Fruit fly (Drosophila melanogaster) whole organism, embryonic: ENCODE results near the gene CG13028.

Experiments
- Ada2b ChIP-seq: fragments of 200-800 bp; sonication (Bioruptor generic); IDR thresholded peaks from 2 replicates; pipeline ENCODE4 v1.3.6; 2022; ENCODE audit warnings: missing biosample characterization, missing genetic modification characterization
- BEAF-32 ChIP-seq: fragments of 200-800 bp; sonication (Bioruptor generic); optimal IDR thresholded peaks from 3 replicates; lab custom pipeline; 2017; ENCODE audit warnings: missing biosample characterization, missing genetic modification characterization, mild to moderate bottlenecking, moderate library complexity, missing genetic modification reagents
- CG1024 ChIP-seq: fragments of 200-800 bp; sonication (Bioruptor generic); IDR thresholded peaks from 2 replicates; pipeline ENCODE4 v1.3.6; 2022; ENCODE audit warnings: missing biosample characterization, missing genetic modification characterization
- CG10274 ChIP-seq: fragments of 200-800 bp; sonication (Bioruptor generic); optimal IDR thresholded peaks from 3 replicates; lab custom pipeline; 2017; ENCODE audit warnings: missing biosample characterization, mild to moderate bottlenecking, missing genetic modification characterization
- CG10431 ChIP-seq: fragments of 200-800 bp; sonication (Bioruptor generic); optimal IDR thresholded peaks from 3 replicates; lab custom pipeline; 2018; ENCODE audit warnings: missing biosample characterization, mild to moderate bottlenecking, missing genetic modification characterization
- CG10979 ChIP-seq: fragments of 200-800 bp; sonication (Bioruptor generic); optimal IDR thresholded peaks from 2 replicates; lab custom pipeline; 2018; ENCODE audit warnings: missing biosample characterization, mild to moderate bottlenecking, missing genetic modification characterization, moderate library complexity
- CG12155 ChIP-seq: fragments of 200-800 bp; sonication (Bioruptor generic); optimal IDR thresholded peaks from 3 replicates; lab custom pipeline; 2016; ENCODE audit warnings: missing biosample characterization, missing genetic modification characterization
- CG13296 ChIP-seq: fragments of 200-800 bp; sonication (Bioruptor generic); optimal IDR thresholded peaks from 3 replicates; lab custom pipeline; 2018; ENCODE audit warnings: missing biosample characterization, mild to moderate bottlenecking, missing genetic modification characterization
- CG13775 ChIP-seq: fragments of 200-800 bp; sonication (Bioruptor generic); optimal IDR thresholded peaks from 3 replicates; lab custom pipeline; 2017; ENCODE audit warnings: missing biosample characterization, mild to moderate bottlenecking, missing genetic modification characterization
- CG14050 ChIP-seq: fragments of 200-800 bp; sonication (Bioruptor generic); IDR thresholded peaks from 3 replicates; pipeline ENCODE4 v1.3.6; 2022; ENCODE audit warnings: missing biosample characterization, missing genetic modification characterization
- CG14965 ChIP-seq: fragments of 200-800 bp; sonication (Bioruptor generic); optimal IDR thresholded peaks from 2 replicates; lab custom pipeline; 2016; ENCODE audit warnings: missing biosample characterization, missing genetic modification characterization, borderline replicate concordance
- CG15269 ChIP-seq: fragments of 200-800 bp; sonication (Bioruptor generic); optimal IDR thresholded peaks from 2 replicates; lab custom pipeline; 2018; ENCODE audit warnings: missing biosample characterization, mild to moderate bottlenecking, missing genetic modification characterization, moderate library complexity
- CG15601 ChIP-seq: fragments of 200-800 bp; sonication (Bioruptor generic); optimal IDR thresholded peaks from 3 replicates; lab custom pipeline; 2019; ENCODE audit warnings: missing biosample characterization, mild to moderate bottlenecking, missing genetic modification characterization, moderate library complexity
- CG1647 ChIP-seq: fragments of 200-800 bp; sonication (Bioruptor generic); optimal IDR thresholded peaks from 3 replicates; lab custom pipeline; 2016; ENCODE audit warnings: missing biosample characterization, missing genetic modification characterization
- CG17186 ChIP-seq: fragments of 200-800 bp; sonication (Bioruptor generic); optimal IDR thresholded peaks from 3 replicates; lab custom pipeline; 2017; ENCODE audit warnings: missing biosample characterization, missing genetic modification reagents, missing genetic modification characterization
- CG18011 ChIP-seq: fragments of 200-800 bp; sonication (Bioruptor generic); optimal IDR thresholded peaks from 2 replicates; lab custom pipeline; 2017; ENCODE audit warnings: missing biosample characterization, missing genetic modification characterization, mild to moderate bottlenecking, moderate library complexity, missing genotype
- CG2116 ChIP-seq: fragments of 200-800 bp; sonication (Bioruptor generic); optimal IDR thresholded peaks from 3 replicates; lab custom pipeline; 2018; ENCODE audit warnings: missing biosample characterization, mild to moderate bottlenecking, missing genetic modification characterization
- CG2712 ChIP-seq: fragments of 200-800 bp; optimal IDR thresholded peaks from 3 replicates; lab custom pipeline; 2019; ENCODE audit warnings: missing biosample characterization, mild to moderate bottlenecking, missing genetic modification characterization, moderate library complexity
- CG30403 ChIP-seq: fragments of 200-800 bp; sonication (Bioruptor generic); optimal IDR thresholded peaks from 3 replicates; lab custom pipeline; 2016; ENCODE audit warnings: missing biosample characterization, missing genetic modification characterization
- CG33557 ChIP-seq: fragments of 200-800 bp; sonication (Bioruptor generic); optimal IDR thresholded peaks from 2 replicates; lab custom pipeline; 2019; ENCODE audit warnings: missing biosample characterization, mild to moderate bottlenecking, missing genetic modification characterization, moderate library complexity
- CG34224 ChIP-seq: fragments of 200-800 bp; sonication (Bioruptor generic); IDR thresholded peaks from 3 replicates; pipeline ENCODE4 v1.3.6; 2022; ENCODE audit warnings: missing biosample characterization, missing genetic modification characterization; ENCODE audit not compliant: partially characterized antibody
- CG34376 ChIP-seq: fragments of 200-800 bp; sonication (Bioruptor generic); optimal IDR thresholded peaks from 2 replicates; lab custom pipeline; 2018; ENCODE audit warnings: missing biosample characterization, mild to moderate bottlenecking, missing genetic modification characterization
- CG34422 ChIP-seq: fragments of 200-800 bp; sonication (Bioruptor generic); IDR thresholded peaks from 3 replicates; pipeline ENCODE4 v1.3.6; 2022; ENCODE audit warnings: missing biosample characterization, missing genetic modification characterization
- CG7271 ChIP-seq: fragments of 200-800 bp; sonication (Bioruptor generic); optimal IDR thresholded peaks from 2 replicates; lab custom pipeline; 2018; ENCODE audit warnings: missing biosample characterization, mild to moderate bottlenecking, missing genetic modification characterization, moderate library complexity
- CG8359 ChIP-seq: fragments of 200-800 bp; sonication (Bioruptor generic); optimal IDR thresholded peaks from 2 replicates; lab custom pipeline; 2017; ENCODE audit warnings: missing biosample characterization, mild to moderate bottlenecking, missing genetic modification characterization, borderline replicate concordance
- CG8765 ChIP-seq: fragments of 200-800 bp; sonication (Bioruptor generic); IDR thresholded peaks from 2 replicates; pipeline ENCODE4 v1.3.6; 2022; ENCODE audit warnings: missing biosample characterization, missing genetic modification characterization
- CHES-1-like ChIP-seq: fragments of 200-800 bp; sonication (Bioruptor generic); optimal IDR thresholded peaks from 2 replicates; lab custom pipeline; 2016; ENCODE audit warnings: missing biosample characterization, missing genetic modification characterization
- Dip2 ChIP-seq: fragments of 200-800 bp; sonication (Bioruptor generic); IDR thresholded peaks from 2 replicates; pipeline ENCODE4 v1.3.6; 2022; ENCODE audit warnings: missing biosample characterization, missing genetic modification characterization
- Eip74EF ChIP-seq, 2 experiments: fragments of 200-800 bp in 1 of 2; fragments of >200 bp in 1 of 2; sonication (Bioruptor generic) in 1 of 2; optimal IDR thresholded peaks; 2 replicates each; lab custom pipeline; 2017 to 2019; ENCODE audit warnings: missing biosample characterization in 2 of 2, missing genetic modification characterization in 2 of 2, mild to moderate bottlenecking in 1 of 2, moderate library complexity in 1 of 2
- Hr51 ChIP-seq, 2 experiments: fragments of 200-800 bp; sonication (Bioruptor generic); optimal IDR thresholded peaks; 2 replicates in 1 of 2; 3 replicates in 1 of 2; lab custom pipeline; 2016 to 2018; ENCODE audit warnings: missing biosample characterization in 2 of 2, missing genetic modification characterization in 2 of 2, mild to moderate bottlenecking in 1 of 2, moderate library complexity in 1 of 2
- MTF-1 ChIP-seq: fragments of 200-800 bp; sonication (Bioruptor generic); optimal IDR thresholded peaks from 2 replicates; lab custom pipeline; 2018; ENCODE audit warnings: missing biosample characterization, mild to moderate bottlenecking, missing genetic modification characterization, borderline replicate concordance
- Side ChIP-seq: fragments of 200-800 bp; sonication (Bioruptor generic); optimal IDR thresholded peaks from 2 replicates; lab custom pipeline; 2016; ENCODE audit warnings: missing biosample characterization, missing genetic modification characterization
- TFAM ChIP-seq: fragments of 200-800 bp; sonication (Bioruptor generic); optimal IDR thresholded peaks from 2 replicates; lab custom pipeline; 2017; ENCODE audit warnings: missing biosample characterization, missing genetic modification characterization, inconsistent platforms
- YL-1 ChIP-seq: fragments of 200-800 bp; sonication (Bioruptor generic); optimal IDR thresholded peaks from 3 replicates; lab custom pipeline; 2017; ENCODE audit warnings: missing biosample characterization, mild to moderate bottlenecking, missing genetic modification characterization
- aop ChIP-seq: fragments of 200-800 bp; sonication (Bioruptor generic); IDR thresholded peaks from 2 replicates; pipeline ENCODE4 v1.3.6; 2022; ENCODE audit warnings: missing biosample characterization, missing genetic modification characterization
- cg ChIP-seq: fragments of 200-800 bp; sonication (Bioruptor generic); optimal IDR thresholded peaks from 3 replicates; lab custom pipeline; 2019; ENCODE audit warnings: missing biosample characterization, mild to moderate bottlenecking, missing genetic modification characterization, moderate library complexity
- dm ChIP-seq: fragments of 200-800 bp; sonication (Bioruptor generic); optimal IDR thresholded peaks from 3 replicates; lab custom pipeline; 2016; ENCODE audit warnings: missing biosample characterization, missing genetic modification characterization
- eyg ChIP-seq: fragments of 200-800 bp; sonication (Bioruptor generic); optimal IDR thresholded peaks from 3 replicates; lab custom pipeline; 2016; ENCODE audit warnings: missing biosample characterization, missing genetic modification characterization
- gfzf ChIP-seq: fragments of 200-800 bp; sonication (Bioruptor generic); optimal IDR thresholded peaks from 2 replicates; lab custom pipeline; 2016; ENCODE audit warnings: missing biosample characterization, mild to moderate bottlenecking, missing genetic modification characterization, moderate library complexity
- ind ChIP-seq: fragments of 200-800 bp; sonication (Bioruptor generic); optimal IDR thresholded peaks from 3 replicates; lab custom pipeline; 2016; ENCODE audit warnings: missing biosample characterization, missing genetic modification characterization
- inv ChIP-seq: fragments of 200-800 bp; sonication (Bioruptor generic); IDR thresholded peaks from 2 replicates; pipeline ENCODE4 v1.3.6; 2022; ENCODE audit warnings: missing biosample characterization, missing genetic modification characterization; ENCODE audit not compliant: partially characterized antibody
- lbe ChIP-seq: fragments of 200-800 bp; sonication (Bioruptor generic); optimal IDR thresholded peaks from 2 replicates; lab custom pipeline; 2016; ENCODE audit warnings: missing biosample characterization, mild to moderate bottlenecking, missing genetic modification characterization
- salm ChIP-seq: fragments of 200-800 bp; sonication (Bioruptor generic); optimal IDR thresholded peaks from 2 replicates; lab custom pipeline; 2018; ENCODE audit warnings: missing biosample characterization, mild to moderate bottlenecking, missing genetic modification characterization
- slou ChIP-seq: fragments of 200-800 bp; sonication (Bioruptor generic); optimal IDR thresholded peaks from 3 replicates; lab custom pipeline; 2016; ENCODE audit warnings: missing biosample characterization, missing genetic modification characterization
- unc-4 ChIP-seq: fragments of 200-800 bp; sonication (Bioruptor generic); IDR thresholded peaks from 2 replicates; pipeline ENCODE4 v1.3.6; 2022; ENCODE audit warnings: missing biosample characterization, missing genetic modification characterization; ENCODE audit not compliant: partially characterized antibody
- z ChIP-seq: fragments of 200-800 bp; sonication (Bioruptor generic); IDR thresholded peaks from 3 replicates; pipeline ENCODE4 v1.3.6; 2022; ENCODE audit warnings: missing biosample characterization, missing genetic modification characterization
- zen2 ChIP-seq: fragments of 200-800 bp; sonication (Bioruptor generic); IDR thresholded peaks from 3 replicates; pipeline ENCODE4 v1.3.6; 2022; ENCODE audit warnings: missing biosample characterization, missing genetic modification characterization; ENCODE audit not compliant: partially characterized antibody
- zfh1 ChIP-seq: fragments of 200-800 bp; sonication (Bioruptor generic); IDR thresholded peaks from 3 replicates; pipeline ENCODE4 v1.3.6; 2022; ENCODE audit warnings: missing biosample characterization, missing genetic modification characterization

CG13028 gene

dm6 chr3L:16955219-16956002, 32.4 kb downstream of the CG13028 start (continued):
- TF ChIP-seq CG13296 (GFP tag; lab: Kevin White, UChicago) (no peak), CG8359 (GFP tag; lab: Kevin White, UChicago) (no peak), Eip74EF (GFP tag; optimal IDR thresholded peaks at IDR 0.05; lab: Kevin White, UChicago) (no peak), CG34376 (peak; percentile 5), eyg (GFP tag; lab: Kevin White, UChicago) (no peak), zfh1 (GFP tag; lab: Robert Waterston, UW) (peak; percentile 49; the same call in 2 of the 3 replicates), Hr51 (GFP tag; optimal IDR thresholded peaks at IDR 0.05; lab: Kevin White, UChicago) (peak; percentile 35 to 41), CG10979 (tag; lab: Kevin White, UChicago) (no peak), CG1647 (no peak), Side (GFP tag; lab: Kevin White, UChicago) (no peak), CG17186 (GFP tag; lab: Kevin White, UChicago) (peak; percentile 73), CG30403 (GFP tag; lab: Kevin White, UChicago) (peak; percentile 12), CG10274 (GFP tag; lab: Kevin White, UChicago) (no peak), CG18011 (GFP tag; lab: Kevin White, UChicago) (no peak), cg (no peak), CG34224 (GFP tag; lab: Robert Waterston, UW) (peak; percentile 91), CG34422 (GFP tag; lab: Robert Waterston, UW) (no peak), ind (no peak), CG10431 (GFP tag; lab: Kevin White, UChicago) (no peak), CG14965 (GFP tag; lab: Kevin White, UChicago) (no peak), inv (GFP tag; lab: Robert Waterston, UW) (peak; percentile 83), MTF-1 (no peak), CG8765 (no peak), Dip2 (GFP tag; lab: Robert Waterston, UW) (no peak), TFAM (GFP tag; lab: Kevin White, UChicago) (no peak), gfzf (GFP tag; lab: Kevin White, UChicago) (peak; percentile 79), CG33557 (GFP tag; lab: Kevin White, UChicago) (no peak), Ada2b (GFP tag; lab: Robert Waterston, UW) (no peak; the same call in 1 of the 2 replicates), salm (tag; lab: Kevin White, UChicago) (peak; percentile 19), aop (GFP tag; lab: Robert Waterston, UW) (no peak), CG15269 (tag; lab: Kevin White, UChicago) (peak; percentile 31), dm (GFP tag; lab: Kevin White, UChicago) (peak; percentile 26), CG12155 (GFP tag; lab: Kevin White, UChicago) (no peak), lbe (GFP tag; lab: Kevin White, UChicago) (no peak), CG2712 (tag; lab: Kevin White, UChicago) (peak; percentile 57), zen2 (peak; percentile 91), CHES-1-like (peak; percentile 16), z (no peak), CG14050 (GFP tag; lab: Robert Waterston, UW) (no peak), CG2116 (GFP tag; lab: Kevin White, UChicago) (peak; percentile 56), YL-1 (GFP tag; lab: Kevin White, UChicago) (peak; percentile 52), CG15601 (peak; percentile 46), unc-4 (peak; percentile 91), BEAF-32 (GFP tag; lab: Kevin White, UChicago) (peak; percentile 90), CG7271 (tag; lab: Kevin White, UChicago) (no peak), slou (GFP tag; lab: Kevin White, UChicago) (no peak), CG1024 (GFP tag; lab: Robert Waterston, UW) (no peak), CG13775 (GFP tag; lab: Kevin White, UChicago) (no peak)
